Worm (Caenorhabditis elegans) whole organism, L3 larva: ENCODE results near the gene srg-29.

Experiments
- R02D3.7 ChIP-seq: fragments of 150-350 bp; optimal IDR thresholded peaks from 2 replicates; lab custom pipeline; 2014; ENCODE audit warnings: missing biosample characterization, missing genetic modification characterization
- ZK546.5 ChIP-seq: sonication (generic microtip); optimal IDR thresholded peaks from 2 replicates; lab custom pipeline; 2017; ENCODE audit warnings: missing biosample characterization, missing genetic modification characterization
- ama-1 ChIP-seq: fragments of 150-350 bp; optimal IDR thresholded peaks from 2 replicates; lab custom pipeline; 2018
- ceh-16 ChIP-seq: sonication (generic microtip); optimal IDR thresholded peaks from 2 replicates; lab custom pipeline; 2017; ENCODE audit warnings: missing biosample characterization, missing genetic modification characterization
- ceh-28 ChIP-seq: fragments of 150-350 bp; optimal IDR thresholded peaks from 2 replicates; lab custom pipeline; 2014; ENCODE audit warnings: missing biosample characterization, missing genetic modification reagents, missing genetic modification characterization
- ceh-9 ChIP-seq: sonication (generic microtip); optimal IDR thresholded peaks from 2 replicates; lab custom pipeline; 2018; ENCODE audit warnings: missing biosample characterization, missing genetic modification characterization
- egl-27 ChIP-seq: sonication (generic microtip); optimal IDR thresholded peaks from 4 replicates; lab custom pipeline; 2017; ENCODE audit warnings: missing biosample characterization, missing genetic modification reagents, missing genetic modification characterization
- egl-5 ChIP-seq: fragments of 150-350 bp; optimal IDR thresholded peaks from 2 replicates; lab custom pipeline; 2017; ENCODE audit warnings: missing biosample characterization, missing genetic modification reagents, missing genetic modification characterization, inconsistent platforms
- elt-1 ChIP-seq: fragments of 150-350 bp; optimal IDR thresholded peaks from 2 replicates; lab custom pipeline; 2014; ENCODE audit warnings: missing biosample characterization, missing genetic modification characterization
- elt-2 ChIP-seq: sonication (generic microtip); optimal IDR thresholded peaks from 2 replicates; lab custom pipeline; 2016; ENCODE audit warnings: missing genetic modification reagents, mild to moderate bottlenecking, missing genetic modification characterization, missing compliant biosample characterization
- elt-3 ChIP-seq, 3 experiments: fragments of 150-350 bp in 1 of 3; sonication (generic microtip) in 2 of 3; optimal IDR thresholded peaks; 2 replicates in 2 of 3; 4 replicates in 1 of 3; lab custom pipeline; 2014 to 2017; ENCODE audit warnings: missing biosample characterization in 3 of 3, missing genetic modification characterization in 3 of 3
- eor-1 ChIP-seq, 2 experiments: fragments of 150-350 bp; optimal IDR thresholded peaks; 2 replicates each; lab custom pipeline; 2014 to 2018; ENCODE audit warnings: missing biosample characterization in 2 of 2, missing genetic modification characterization in 2 of 2
- fkh-10 ChIP-seq: sonication (generic microtip); optimal IDR thresholded peaks from 2 replicates; lab custom pipeline; 2017; ENCODE audit warnings: missing biosample characterization, missing genetic modification reagents, missing genetic modification characterization
- fos-1 ChIP-seq: fragments of 150-350 bp; optimal IDR thresholded peaks from 2 replicates; lab custom pipeline; 2014; ENCODE audit warnings: missing biosample characterization, missing genetic modification characterization
- hmg-11 ChIP-seq: sonication (generic microtip); optimal IDR thresholded peaks from 2 replicates; lab custom pipeline; 2016; ENCODE audit warnings: missing genetic modification characterization, missing compliant biosample characterization
- jun-1 ChIP-seq: fragments of 150-350 bp; optimal IDR thresholded peaks from 2 replicates; lab custom pipeline; 2014; ENCODE audit warnings: missing biosample characterization, missing genetic modification reagents, missing genetic modification characterization
- lin-15B ChIP-seq: fragments of 150-350 bp; optimal IDR thresholded peaks from 2 replicates; lab custom pipeline; 2014; ENCODE audit warnings: missing biosample characterization, missing genetic modification characterization
- lin-39 ChIP-seq: fragments of 150-350 bp; optimal IDR thresholded peaks from 2 replicates; lab custom pipeline; 2018; ENCODE audit warnings: missing biosample characterization, missing genetic modification reagents, missing genetic modification characterization
- lsy-12 ChIP-seq: sonication (generic microtip); optimal IDR thresholded peaks from 2 replicates; lab custom pipeline; 2016; ENCODE audit warnings: mild to moderate bottlenecking, missing genetic modification characterization, missing compliant biosample characterization
- mdl-1 ChIP-seq: fragments of 150-350 bp; optimal IDR thresholded peaks from 2 replicates; lab custom pipeline; 2014; ENCODE audit warnings: missing biosample characterization, missing genetic modification characterization
- mml-1 ChIP-seq: fragments of 150-350 bp; sonication (generic microtip); optimal IDR thresholded peaks from 3 replicates; lab custom pipeline; 2014; ENCODE audit warnings: missing biosample characterization, missing genetic modification characterization
- nfya-1 ChIP-seq: sonication (generic microtip); optimal IDR thresholded peaks from 2 replicates; lab custom pipeline; 2017; ENCODE audit warnings: missing genetic modification characterization, mild to moderate bottlenecking, missing compliant biosample characterization, antibody characterized with exemption, moderate library complexity; ENCODE audit not compliant: insufficient read depth
- nhr-11 ChIP-seq: fragments of 150-350 bp; optimal IDR thresholded peaks from 2 replicates; lab custom pipeline; 2014; ENCODE audit warnings: missing biosample characterization, missing genetic modification characterization
- nhr-12 ChIP-seq: fragments of 150-350 bp; optimal IDR thresholded peaks from 2 replicates; lab custom pipeline; 2014; ENCODE audit warnings: missing biosample characterization, missing genetic modification characterization
- nhr-23 ChIP-seq: fragments of 150-350 bp; optimal IDR thresholded peaks from 2 replicates; lab custom pipeline; 2014; ENCODE audit warnings: missing biosample characterization, missing genetic modification reagents, missing genetic modification characterization
- nhr-237 ChIP-seq: fragments of 150-350 bp; optimal IDR thresholded peaks from 2 replicates; lab custom pipeline; 2014; ENCODE audit warnings: missing biosample characterization, missing genetic modification characterization
- nhr-25 ChIP-seq: sonication (generic microtip); optimal IDR thresholded peaks from 2 replicates; lab custom pipeline; 2017; ENCODE audit warnings: missing biosample characterization, missing genetic modification characterization
- nhr-28 ChIP-seq: fragments of 150-350 bp; optimal IDR thresholded peaks from 2 replicates; lab custom pipeline; 2014; ENCODE audit warnings: missing biosample characterization, missing genetic modification characterization
- nhr-43 ChIP-seq: sonication (generic microtip); optimal IDR thresholded peaks from 2 replicates; lab custom pipeline; 2016; ENCODE audit warnings: mild to moderate bottlenecking, missing genetic modification characterization, missing compliant biosample characterization; ENCODE audit not compliant: poor library complexity, severe bottlenecking
- nhr-76 ChIP-seq: fragments of 150-350 bp; sonication (generic microtip); optimal IDR thresholded peaks from 5 replicates; lab custom pipeline; 2014; ENCODE audit warnings: missing biosample characterization, missing genetic modification characterization
- nhr-77 ChIP-seq: fragments of 150-350 bp; optimal IDR thresholded peaks from 2 replicates; lab custom pipeline; 2014; ENCODE audit warnings: missing biosample characterization, missing genetic modification characterization
- pha-4 ChIP-seq: fragments of 150-350 bp; optimal IDR thresholded peaks from 2 replicates; lab custom pipeline; 2014; ENCODE audit warnings: missing biosample characterization, missing genetic modification reagents, missing genetic modification characterization
- pqm-1 ChIP-seq: fragments of 150-350 bp; optimal IDR thresholded peaks from 2 replicates; lab custom pipeline; 2017; ENCODE audit warnings: missing biosample characterization, missing genetic modification characterization, inconsistent platforms
- skn-1 ChIP-seq: fragments of 150-350 bp; optimal IDR thresholded peaks from 2 replicates; lab custom pipeline; 2014; ENCODE audit warnings: missing biosample characterization, missing genetic modification characterization
- snpc-4 ChIP-seq: fragments of 150-350 bp; optimal IDR thresholded peaks from 2 replicates; lab custom pipeline; 2014; ENCODE audit warnings: missing biosample characterization, missing genetic modification characterization
- unc-62 ChIP-seq: fragments of 150-350 bp; sonication (generic microtip); optimal IDR thresholded peaks from 4 replicates; lab custom pipeline; 2014; ENCODE audit warnings: missing biosample characterization, missing genetic modification reagents, missing genetic modification characterization
- ztf-11 ChIP-seq: fragments of 150-350 bp; optimal IDR thresholded peaks from 2 replicates; lab custom pipeline; 2014; ENCODE audit warnings: missing biosample characterization, missing genetic modification characterization
- ztf-4 ChIP-seq: fragments of 150-350 bp; optimal IDR thresholded peaks from 2 replicates; lab custom pipeline; 2014; ENCODE audit warnings: missing biosample characterization, missing genetic modification characterization

srg-29 gene

ce11 chrV:5336884-5337283 is at the start of gene srg-29:
srg-29 (plus strand) TSS chrV:5337184.
- no peak for TF ChIP-seq unc-62 (GFP tag; lab: Kevin White, UChicago)
- TF ChIP-seq eor-1 (tag; optimal IDR thresholded peaks at IDR 0.05; lab: Kevin White, UChicago), result no peak
- TF ChIP-seq ztf-11, result no peak
- no peak for TF ChIP-seq ceh-16
- TF ChIP-seq nhr-237 (tag; lab: Kevin White, UChicago), result no peak
- TF ChIP-seq nhr-11 (tag; lab: Kevin White, UChicago), result no peak
- TF ChIP-seq nhr-28, result no peak
- TF ChIP-seq egl-27, result no peak
- no peak for TF ChIP-seq hmg-11 (tag; lab: Kevin White, UChicago)
- no peak for TF ChIP-seq pha-4 (tag; lab: Kevin White, UChicago)
- TF ChIP-seq mml-1 (tag; lab: Kevin White, UChicago), result no peak

ce11 chrV:5287273-5287672 is 49.7 kb upstream of the srg-29 start, which contains the start of gene Y49G5A.1:
Y49G5A.1 (minus strand) TSS chrV:5287373.
- TF ChIP-seq lin-39 (tag; lab: Kevin White, UChicago) (no peak), nhr-77 (tag; lab: Kevin White, UChicago) (no peak), mml-1 (tag; lab: Kevin White, UChicago) (no peak), nhr-76 (tag; lab: Kevin White, UChicago) (no peak), pqm-1 (no peak)

ce11 chrV:5288676-5289075 is 48.3 kb upstream of the srg-29 start:
- TF ChIP-seq jun-1 (tag; lab: Kevin White, UChicago), result no peak
- TF ChIP-seq eor-1 (tag; optimal IDR thresholded peaks at IDR 0.05; lab: Kevin White, UChicago), result no peak
- no peak for TF ChIP-seq nhr-25 (tag; lab: Kevin White, UChicago)
- TF ChIP-seq nhr-11 (tag; lab: Kevin White, UChicago), result no peak
- TF ChIP-seq ztf-4 (tag; lab: Kevin White, UChicago), result no peak
- no peak for TF ChIP-seq pqm-1
- no peak for TF ChIP-seq ceh-9 (tag; lab: Kevin White, UChicago)
- TF ChIP-seq nhr-77 (tag; lab: Kevin White, UChicago), result no peak
- TF ChIP-seq nhr-43, result no peak
- TF ChIP-seq nhr-23 (tag; lab: Kevin White, UChicago), result no peak
- TF ChIP-seq hmg-11 (tag; lab: Kevin White, UChicago), result no peak
- TF ChIP-seq ZK546.5 (tag; lab: Kevin White, UChicago), result no peak
- TF ChIP-seq skn-1 (tag; lab: Kevin White, UChicago), result no peak
- TF ChIP-seq snpc-4, result no peak
- no peak for TF ChIP-seq elt-3 (tag; optimal IDR thresholded peaks at IDR 0.05; lab: Kevin White, UChicago)
- no peak for TF ChIP-seq mdl-1

ce11 chrV:5295940-5296339 is 41.0 kb upstream of the srg-29 start:
- TF ChIP-seq elt-3 (tag; optimal IDR thresholded peaks at IDR 0.05; lab: Kevin White, UChicago), result no peak
- TF ChIP-seq jun-1 (tag; lab: Kevin White, UChicago), result no peak
- TF ChIP-seq lin-15B, result no peak
- TF ChIP-seq lin-39 (tag; lab: Kevin White, UChicago), result peak; percentile 28
- TF ChIP-seq nfya-1 (tag; lab: Kevin White, UChicago), result peak; percentile 34
- no peak for TF ChIP-seq ceh-16
- no peak for TF ChIP-seq nhr-237 (tag; lab: Kevin White, UChicago)
- no peak for TF ChIP-seq eor-1 (tag; optimal IDR thresholded peaks at IDR 0.05; lab: Kevin White, UChicago)
- no peak for TF ChIP-seq fkh-10 (GFP tag; lab: Kevin White, UChicago)
- TF ChIP-seq nhr-11 (tag; lab: Kevin White, UChicago), result no peak
- no peak for TF ChIP-seq hmg-11 (tag; lab: Kevin White, UChicago)
- TF ChIP-seq ceh-28, result no peak
- no peak for TF ChIP-seq egl-27
- no peak for TF ChIP-seq R02D3.7 (tag; lab: Kevin White, UChicago)
- no peak for TF ChIP-seq elt-1
- TF ChIP-seq nhr-76 (tag; lab: Kevin White, UChicago), result no peak
- no peak for TF ChIP-seq pha-4 (tag; lab: Kevin White, UChicago)
- TF ChIP-seq fos-1, result no peak
- no peak for TF ChIP-seq nhr-12 (tag; lab: Kevin White, UChicago)
- no peak for TF ChIP-seq lsy-12 (tag; lab: Kevin White, UChicago)
- no peak for TF ChIP-seq ztf-11
- TF ChIP-seq egl-5, result peak; percentile 30
- no peak for TF ChIP-seq nhr-77 (tag; lab: Kevin White, UChicago)
- no peak for TF ChIP-seq elt-2 (tag; lab: Kevin White, UChicago)
- TF ChIP-seq ceh-9 (tag; lab: Kevin White, UChicago), result no peak
- TF ChIP-seq ama-1 (lab: Kevin White, UChicago), result no peak
